Fruit fly (Drosophila melanogaster) whole organism, prepupa: ENCODE measurements around the gene CG6028.

Experiments used
- Blimp-1 ChIP-seq: fragments of 200-800 bp; sonication (Bioruptor generic); optimal IDR thresholded peaks from 3 replicates; lab custom pipeline; 2017; ENCODE audit warnings: missing biosample characterization, missing genetic modification characterization, mild to moderate bottlenecking, moderate library complexity, missing genetic modification reagents
- CG10631 ChIP-seq: fragments of 200-800 bp; sonication (Bioruptor generic); optimal IDR thresholded peaks from 2 replicates; lab custom pipeline; 2016; ENCODE audit warnings: missing biosample characterization, missing genetic modification characterization
- CG10669 ChIP-seq: fragments of 200-800 bp; sonication (Bioruptor generic); optimal IDR thresholded peaks from 3 replicates; lab custom pipeline; 2018; ENCODE audit warnings: missing biosample characterization, mild to moderate bottlenecking, missing genetic modification characterization, moderate library complexity
- CG11294 ChIP-seq: fragments of 200-800 bp; sonication (Bioruptor generic); IDR thresholded peaks from 2 replicates; pipeline ENCODE4 v1.3.6; 2022; ENCODE audit warnings: missing biosample characterization, missing genetic modification characterization
- CG11762 ChIP-seq: fragments of 200-800 bp; sonication (Bioruptor generic); optimal IDR thresholded peaks from 3 replicates; lab custom pipeline; 2016; ENCODE audit warnings: missing biosample characterization, missing genetic modification characterization; ENCODE audit not compliant: insufficient read depth
- CG11902 ChIP-seq: fragments of 200-800 bp; sonication (Bioruptor generic); optimal IDR thresholded peaks from 3 replicates; lab custom pipeline; 2016; ENCODE audit warnings: missing biosample characterization, missing genetic modification characterization
- CG15336 ChIP-seq: fragments of 200-800 bp; sonication (Bioruptor generic); IDR thresholded peaks from 2 replicates; pipeline ENCODE4 v1.3.6; 2022; ENCODE audit warnings: missing biosample characterization, missing genetic modification characterization
- CG1621 ChIP-seq: fragments of 200-800 bp; sonication (Bioruptor generic); optimal IDR thresholded peaks from 3 replicates; lab custom pipeline; 2018; ENCODE audit warnings: missing biosample characterization, mild to moderate bottlenecking, missing genetic modification characterization
- CG16779 ChIP-seq: fragments of 200-800 bp; sonication (Bioruptor generic); optimal IDR thresholded peaks from 3 replicates; lab custom pipeline; 2017; ENCODE audit warnings: missing biosample characterization, mild to moderate bottlenecking, missing genetic modification characterization
- CG3032 ChIP-seq: fragments of 200-800 bp; optimal IDR thresholded peaks from 2 replicates; lab custom pipeline; 2019; ENCODE audit warnings: missing biosample characterization, mild to moderate bottlenecking, missing genetic modification characterization, moderate library complexity
- CG31627 ChIP-seq: fragments of 200-800 bp; sonication (Bioruptor generic); optimal IDR thresholded peaks from 3 replicates; lab custom pipeline; 2016; ENCODE audit warnings: missing biosample characterization, missing genetic modification characterization
- CG32006 ChIP-seq: fragments of 200-800 bp; sonication (Bioruptor generic); optimal IDR thresholded peaks from 3 replicates; lab custom pipeline; 2017; ENCODE audit warnings: missing biosample characterization, mild to moderate bottlenecking, missing genetic modification characterization
- CG3919 ChIP-seq: fragments of 200-800 bp; sonication (Bioruptor generic); optimal IDR thresholded peaks from 3 replicates; lab custom pipeline; 2016; ENCODE audit warnings: missing biosample characterization, missing genetic modification characterization
- CG4318 ChIP-seq: fragments of 200-800 bp; sonication (Bioruptor generic); optimal IDR thresholded peaks from 3 replicates; lab custom pipeline; 2017; ENCODE audit warnings: missing biosample characterization, mild to moderate bottlenecking, missing genetic modification characterization
- CG6276 ChIP-seq: fragments of 200-800 bp; sonication (Bioruptor generic); optimal IDR thresholded peaks from 2 replicates; lab custom pipeline; 2017; ENCODE audit warnings: missing biosample characterization, mild to moderate bottlenecking, missing genetic modification characterization
- CG6792 ChIP-seq: fragments of 200-800 bp; sonication (Bioruptor generic); optimal IDR thresholded peaks from 3 replicates; lab custom pipeline; 2016; ENCODE audit warnings: missing biosample characterization, missing genetic modification characterization
- CG6808 ChIP-seq: fragments of 200-800 bp; sonication (Bioruptor generic); optimal IDR thresholded peaks from 3 replicates; lab custom pipeline; 2017; ENCODE audit warnings: missing biosample characterization, missing genetic modification characterization, mild to moderate bottlenecking, moderate library complexity, missing genetic modification reagents
- CG7368 ChIP-seq: fragments of 200-800 bp; sonication (Bioruptor generic); optimal IDR thresholded peaks from 3 replicates; lab custom pipeline; 2016; ENCODE audit warnings: missing biosample characterization, missing genetic modification characterization
- CG8119 ChIP-seq: fragments of 200-800 bp; sonication (Bioruptor generic); IDR thresholded peaks from 3 replicates; pipeline ENCODE4 v1.3.6; 2022; ENCODE audit warnings: missing biosample characterization, missing genetic modification characterization
- CG8319 ChIP-seq: fragments of 200-800 bp; sonication (Bioruptor generic); optimal IDR thresholded peaks from 3 replicates; lab custom pipeline; 2016; ENCODE audit warnings: missing biosample characterization, missing genetic modification characterization
- Eip75B ChIP-seq: fragments of 200-800 bp; sonication (Bioruptor generic); optimal IDR thresholded peaks from 3 replicates; lab custom pipeline; 2016; ENCODE audit warnings: missing biosample characterization, missing genetic modification characterization
- Eip78C ChIP-seq: fragments of 200-800 bp; sonication (Bioruptor generic); peaks from one replicate; lab custom pipeline; 2016; ENCODE audit warnings: missing biosample characterization, missing genetic modification characterization
- Ets96B ChIP-seq: fragments of 200-800 bp; optimal IDR thresholded peaks from 2 replicates; lab custom pipeline; 2019; ENCODE audit warnings: missing biosample characterization, mild to moderate bottlenecking, missing genetic modification characterization, moderate library complexity
- Gug ChIP-seq: fragments of 200-800 bp; sonication (Bioruptor generic); IDR thresholded peaks from 2 replicates; pipeline ENCODE4 v1.3.6; 2022; ENCODE audit warnings: missing biosample characterization, missing genetic modification characterization
- Hr38 ChIP-seq: sonication (Bioruptor generic); optimal IDR thresholded peaks from 2 replicates; lab custom pipeline; 2016; ENCODE audit warnings: missing biosample characterization, missing genetic modification characterization
- Hr39 ChIP-seq: fragments of 200-800 bp; sonication (Bioruptor generic); optimal IDR thresholded peaks from 2 replicates; lab custom pipeline; 2016; ENCODE audit warnings: missing biosample characterization, missing genetic modification characterization
- Hr4 ChIP-seq: fragments of 200-800 bp; sonication (Bioruptor generic); optimal IDR thresholded peaks from 3 replicates; lab custom pipeline; 2016; ENCODE audit warnings: missing biosample characterization, missing genetic modification characterization
- Lpt ChIP-seq: fragments of 200-800 bp; sonication (Bioruptor generic); optimal IDR thresholded peaks from 3 replicates; lab custom pipeline; 2016; ENCODE audit warnings: missing biosample characterization, missing genetic modification characterization
- OdsH ChIP-seq: fragments of 200-800 bp; sonication (Bioruptor generic); optimal IDR thresholded peaks from 3 replicates; lab custom pipeline; 2016; ENCODE audit warnings: missing biosample characterization, missing genetic modification characterization
- Smox ChIP-seq: fragments of 200-800 bp; sonication (Bioruptor generic); optimal IDR thresholded peaks from 3 replicates; lab custom pipeline; 2016; ENCODE audit warnings: missing biosample characterization, missing genetic modification characterization
- Sox102F ChIP-seq: fragments of 200-800 bp; sonication (Bioruptor generic); optimal IDR thresholded peaks from 2 replicates; lab custom pipeline; 2016; ENCODE audit warnings: missing biosample characterization, mild to moderate bottlenecking, missing genetic modification characterization
- Sox14 ChIP-seq: fragments of 200-800 bp; sonication (Bioruptor generic); optimal IDR thresholded peaks from 3 replicates; lab custom pipeline; 2016; ENCODE audit warnings: missing biosample characterization, missing genetic modification characterization
- Sox15 ChIP-seq: fragments of 200-800 bp; sonication (Bioruptor generic); optimal IDR thresholded peaks from 3 replicates; lab custom pipeline; 2016; ENCODE audit warnings: missing biosample characterization, missing genetic modification characterization
- achi ChIP-seq: fragments of 200-800 bp; sonication (Bioruptor generic); optimal IDR thresholded peaks from 3 replicates; lab custom pipeline; 2016; ENCODE audit warnings: missing biosample characterization, missing genetic modification characterization
- acj6 ChIP-seq: fragments of 200-800 bp; sonication (Bioruptor generic); optimal IDR thresholded peaks from 3 replicates; lab custom pipeline; 2016; ENCODE audit warnings: missing biosample characterization, missing genetic modification characterization
- cyc ChIP-seq: fragments of 200-800 bp; sonication (Bioruptor generic); optimal IDR thresholded peaks from 3 replicates; lab custom pipeline; 2016; ENCODE audit warnings: missing biosample characterization, missing genetic modification characterization
- dac ChIP-seq: fragments of 200-800 bp; sonication (Bioruptor generic); optimal IDR thresholded peaks from 2 replicates; lab custom pipeline; 2017; ENCODE audit warnings: missing biosample characterization, mild to moderate bottlenecking, missing genetic modification characterization
- dsx ChIP-seq: fragments of 200-800 bp; optimal IDR thresholded peaks from 3 replicates; lab custom pipeline; 2019; ENCODE audit warnings: missing biosample characterization, mild to moderate bottlenecking, missing genetic modification characterization, moderate library complexity; ENCODE audit not compliant: poor library complexity, severe bottlenecking
- eg ChIP-seq: fragments of 200-800 bp; sonication (Bioruptor generic); IDR thresholded peaks from 3 replicates; pipeline ENCODE4 v1.3.6; 2022; ENCODE audit warnings: missing biosample characterization, missing genetic modification characterization
- esn ChIP-seq: fragments of 200-800 bp; sonication (Bioruptor generic); optimal IDR thresholded peaks from 2 replicates; lab custom pipeline; 2016; ENCODE audit warnings: missing biosample characterization, mild to moderate bottlenecking, missing genetic modification characterization, moderate library complexity
- fd59A ChIP-seq: fragments of 200-800 bp; sonication (Bioruptor generic); optimal IDR thresholded peaks from 2 replicates; lab custom pipeline; 2017; ENCODE audit warnings: missing biosample characterization, mild to moderate bottlenecking, missing genetic modification characterization, missing genetic modification reagents
- fkh ChIP-seq: fragments of 200-800 bp; sonication (Bioruptor generic); optimal IDR thresholded peaks from 3 replicates; lab custom pipeline; 2017; ENCODE audit warnings: missing biosample characterization, mild to moderate bottlenecking, missing genetic modification characterization, moderate library complexity
- lz ChIP-seq: fragments of 200-800 bp; sonication (Bioruptor generic); optimal IDR thresholded peaks from 3 replicates; lab custom pipeline; 2016; ENCODE audit warnings: missing biosample characterization, missing genetic modification characterization
- net ChIP-seq: fragments of 200-800 bp; sonication (Bioruptor generic); optimal IDR thresholded peaks from 3 replicates; lab custom pipeline; 2016; ENCODE audit warnings: missing biosample characterization, missing genetic modification characterization
- pdm3 ChIP-seq: fragments of 200-800 bp; sonication (Bioruptor generic); optimal IDR thresholded peaks from 3 replicates; lab custom pipeline; 2016; ENCODE audit warnings: missing biosample characterization, missing genetic modification characterization
- salr ChIP-seq, 2 experiments: fragments of 200-800 bp; sonication (Bioruptor generic); optimal IDR thresholded peaks; 3 replicates each; lab custom pipeline; 2016 to 2018; ENCODE audit warnings: missing biosample characterization in 2 of 2, missing genetic modification characterization in 2 of 2, mild to moderate bottlenecking in 1 of 2
- ss ChIP-seq, 2 experiments: fragments of 200-800 bp; sonication (Bioruptor generic); optimal IDR thresholded peaks; 2 replicates in 1 of 2; 3 replicates in 1 of 2; lab custom pipeline; 2017 to 2018; ENCODE audit warnings: mild to moderate bottlenecking in 2 of 2, missing biosample characterization in 2 of 2, missing genetic modification characterization in 2 of 2, moderate library complexity in 1 of 2
- svp ChIP-seq: fragments of 200-800 bp; sonication (Bioruptor generic); peaks from one replicate; lab custom pipeline; 2016; ENCODE audit warnings: missing biosample characterization, missing genetic modification characterization
- topi ChIP-seq: fragments of 200-800 bp; sonication (Bioruptor generic); optimal IDR thresholded peaks from 3 replicates; lab custom pipeline; 2016; ENCODE audit warnings: missing biosample characterization, missing genetic modification characterization
- vri ChIP-seq: fragments of 200-800 bp; sonication (Bioruptor generic); optimal IDR thresholded peaks from 3 replicates; lab custom pipeline; 2016; ENCODE audit warnings: missing biosample characterization, mild to moderate bottlenecking, missing genetic modification characterization

Gene CG6028

dm6 chr3R:22026922-22027742 is 1.8 kb upstream of the CG6028 start, which contains the start of the genes Cchl and ND-42:
Gene Cchl (minus strand): TSS chr3R:22027480.
Gene ND-42 (plus strand): TSS chr3R:22027709.
- TF ChIP-seq Hr39 (GFP tag; lab: Kevin White, UChicago) (peak; percentile 77), svp (GFP tag; lab: Kevin White, UChicago) (no peak), acj6 (GFP tag; lab: Kevin White, UChicago) (peak; percentile 85), CG4318 (no peak), CG11294 (peak; percentile 50; the same call in 1 of the 2 replicates), CG10631 (GFP tag; lab: Kevin White, UChicago) (peak; percentile 87), CG6276 (GFP tag; lab: Kevin White, UChicago) (no peak), OdsH (GFP tag; lab: Kevin White, UChicago) (no peak), topi (GFP tag; lab: Kevin White, UChicago) (peak; percentile 79), achi (peak; percentile 80), Blimp-1 (no peak), net (GFP tag; lab: Kevin White, UChicago) (peak; percentile 82), CG11902 (peak; percentile 57), CG15336 (GFP tag; lab: Robert Waterston, UW) (peak; percentile 64), Smox (no peak), vri (GFP tag; lab: Kevin White, UChicago) (peak; percentile 60), CG8119 (peak; percentile 68), eg (GFP tag; lab: Robert Waterston, UW) (peak; percentile 81), Sox14 (peak; percentile 75), ss (GFP tag; optimal IDR thresholded peaks at IDR 0.05; lab: Kevin White, UChicago) (peak in 1 of 2 experiments; percentile 71), dac (GFP tag; lab: Kevin White, UChicago) (no peak), CG1621 (tag; lab: Kevin White, UChicago) (no peak), Sox102F (GFP tag; lab: Kevin White, UChicago) (no peak), cyc (GFP tag; lab: Kevin White, UChicago) (peak; percentile 81), Gug (GFP tag; lab: Robert Waterston, UW) (peak; percentile 48), Ets96B (tag; lab: Kevin White, UChicago) (peak; percentile 71), Eip75B (GFP tag; lab: Kevin White, UChicago) (peak; percentile 82), CG31627 (GFP tag; lab: Kevin White, UChicago) (peak; percentile 86), CG3919 (peak; percentile 80), Lpt (peak; percentile 53), Sox15 (GFP tag; lab: Kevin White, UChicago) (peak; percentile 69), lz (GFP tag; lab: Kevin White, UChicago) (peak; percentile 79), CG6792 (GFP tag; lab: Kevin White, UChicago) (peak; percentile 76), CG6808 (GFP tag; lab: Kevin White, UChicago) (peak; percentile 77), fkh (no peak), dsx (GFP tag; lab: Kevin White, UChicago) (peak; percentile 51), salr (GFP tag; optimal IDR thresholded peaks at IDR 0.05; lab: Kevin White, UChicago) (no peak), CG32006 (GFP tag; lab: Kevin White, UChicago) (no peak), CG7368 (peak; percentile 61), Hr38 (GFP tag; lab: Kevin White, UChicago) (peak; percentile 54), Eip78C (GFP tag; lab: Kevin White, UChicago) (peak; percentile 95), CG3032 (peak; percentile 81), CG8319 (GFP tag; lab: Kevin White, UChicago) (peak; percentile 69), fd59A (GFP tag; lab: Kevin White, UChicago) (peak; percentile 62), CG10669 (GFP tag; lab: Kevin White, UChicago) (no peak), esn (peak; percentile 88), pdm3 (peak; percentile 80), Hr4 (GFP tag; lab: Kevin White, UChicago) (no peak), CG11762 (peak; percentile 45), CG16779 (tag; lab: Kevin White, UChicago) (no peak)
